Fruit fly (Drosophila melanogaster): Measurements from ENCODE around the gene CG18745.

CG18745 gene

dm6 chr3R:7813981-7814529, 28.1 kb upstream of the CG18745 start, which contains the start of gene CG34384 (continued):
- TF ChIP-seq Hmx (GFP tag; optimal IDR thresholded peaks at IDR 0.05) (no peak), Gsc (GFP tag; IDR thresholded peaks at IDR 0.05) (no peak), Ets97D (GFP tag; optimal IDR thresholded peaks at IDR 0.05) (no peak), CG10565 (GFP tag; optimal IDR thresholded peaks at IDR 0.05) (no peak), CG14667 (GFP tag; IDR thresholded peaks at IDR 0.05) (no peak), en (GFP tag; optimal IDR thresholded peaks at IDR 0.05) (peak; percentile 17), CG12219 (GFP tag; optimal IDR thresholded peaks at IDR 0.05) (peak; percentile 19), CG10366 (GFP tag; IDR thresholded peaks at IDR 0.05) (no peak), nom (GFP tag; optimal IDR thresholded peaks at IDR 0.05) (no peak), CG7271 (tag; optimal IDR thresholded peaks at IDR 0.05) (no peak), CG2712 (tag; optimal IDR thresholded peaks at IDR 0.05) (peak; percentile 67), Vsx1 (GFP tag; optimal IDR thresholded peaks at IDR 0.05) (no peak), gem (tag; optimal IDR thresholded peaks at IDR 0.05) (peak; percentile 65), CG10959 (GFP tag; IDR thresholded peaks at IDR 0.05) (no peak), gro (GFP tag; optimal IDR thresholded peaks at IDR 0.05) (peak; percentile 24), nerfin-1 (tag; optimal IDR thresholded peaks at IDR 0.05) (peak; percentile 45), Pdp1 (GFP tag; optimal IDR thresholded peaks at IDR 0.05) (peak; percentile 21 to 51), chinmo (GFP tag; IDR thresholded peaks at IDR 0.05; ENCODE audit: partially characterized antibody) (no peak), CG2129 (GFP tag; IDR thresholded peaks at IDR 0.05; ENCODE audit: partially characterized antibody) (no peak), lilli (GFP tag; optimal IDR thresholded peaks at IDR 0.05) (peak; percentile 58), CG17186 (GFP tag; optimal IDR thresholded peaks at IDR 0.05) (no peak), Awh (GFP tag; IDR thresholded peaks at IDR 0.05) (no peak), stc (GFP tag; IDR thresholded peaks at IDR 0.05) (no peak), Myb (GFP tag; optimal IDR thresholded peaks at IDR 0.05) (peak; percentile 12), Neu2 (GFP tag; optimal IDR thresholded peaks at IDR 0.05; ENCODE audit: borderline replicate concordance) (no peak), CG18599 (GFP tag; optimal IDR thresholded peaks at IDR 0.05) (peak; percentile 88), CG8359 (GFP tag; optimal IDR thresholded peaks at IDR 0.05; ENCODE audit: borderline replicate concordance) (peak; percentile 40), wdn (GFP tag; IDR thresholded peaks at IDR 0.05) (no peak), CG6854 (GFP tag; optimal IDR thresholded peaks at IDR 0.05) (peak; percentile 65), row (GFP tag; IDR thresholded peaks at IDR 0.05) (peak; percentile 57; the same call in 1 of the 3 replicates), CG30020 (tag; optimal IDR thresholded peaks at IDR 0.05) (peak; percentile 20), yki (optimal IDR thresholded peaks at IDR 0.05) (no peak), CG12659 (GFP tag; optimal IDR thresholded peaks at IDR 0.05) (peak; percentile 66), klu (GFP tag; IDR thresholded peaks at IDR 0.05) (no peak), sqz (GFP tag; optimal IDR thresholded peaks at IDR 0.05) (no peak), bbx (GFP tag; IDR thresholded peaks at IDR 0.05; ENCODE audit: partially characterized antibody) (no peak), HmgZ (tag; optimal IDR thresholded peaks at IDR 0.05) (peak; percentile 12), pnt (GFP tag; optimal IDR thresholded peaks at IDR 0.05) (peak; percentile 38), Fer1 (GFP tag; optimal IDR thresholded peaks at IDR 0.05) (peak; percentile 79), cg (GFP tag; optimal IDR thresholded peaks at IDR 0.05) (no peak), Lim3 (GFP tag; IDR thresholded peaks at IDR 0.05) (no peak), CG1024 (GFP tag; IDR thresholded peaks at IDR 0.05) (no peak), CG7839 (tag; optimal IDR thresholded peaks at IDR 0.05) (peak; percentile 60), Bdp1 (GFP tag; optimal IDR thresholded peaks at IDR 0.05) (no peak), CG12391 (tag; optimal IDR thresholded peaks at IDR 0.05) (peak; percentile 45), ara (GFP tag; IDR thresholded peaks at IDR 0.05) (no peak), CG16863 (GFP tag; optimal IDR thresholded peaks at IDR 0.05) (peak; percentile 41), CG6791 (GFP tag; IDR thresholded peaks at IDR 0.05; ENCODE audit: partially characterized antibody) (no peak), CG10267 (tag; optimal IDR thresholded peaks at IDR 0.05) (peak; percentile 55), esg (GFP tag; conservative IDR thresholded peaks at IDR 0.05) (no peak)
